Worm (Caenorhabditis elegans) whole organism, late embryonic: ENCODE measurements around the gene T05A8.7.

ENCODE experiments used
- C08G9.2 ChIP-seq: sonication (generic microtip); optimal IDR thresholded peaks from 2 replicates; lab custom pipeline; 2016; ENCODE audit warnings: mild to moderate bottlenecking, missing genetic modification characterization, moderate library complexity, missing compliant biosample characterization
- K02D7.2 ChIP-seq: sonication (generic microtip); optimal IDR thresholded peaks from 2 replicates; lab custom pipeline; 2017; ENCODE audit warnings: mild to moderate bottlenecking, missing genetic modification characterization, missing compliant biosample characterization
- K09A11.1 ChIP-seq: sonication (generic microtip); optimal IDR thresholded peaks from 2 replicates; lab custom pipeline; 2017; ENCODE audit warnings: antibody characterized with exemption, mild to moderate bottlenecking, missing genetic modification characterization, missing compliant biosample characterization; ENCODE audit not compliant: insufficient read depth
- T23F11.4 ChIP-seq: fragments of 200-800 bp; sonication (Bioruptor generic); optimal IDR thresholded peaks from 2 replicates; lab custom pipeline; 2018; ENCODE audit warnings: mild to moderate bottlenecking, missing genetic modification characterization, missing compliant biosample characterization
- Y22D7AL.16 ChIP-seq: sonication (generic microtip); optimal IDR thresholded peaks from 2 replicates; lab custom pipeline; 2016; ENCODE audit warnings: missing genetic modification characterization, missing compliant biosample characterization
- ama-1 ChIP-seq: fragments of 150-350 bp; optimal IDR thresholded peaks from 2 replicates; lab custom pipeline; 2014
- ceh-14 ChIP-seq: sonication (generic microtip); optimal IDR thresholded peaks from 2 replicates; lab custom pipeline; 2016; ENCODE audit warnings: missing genotype, missing genetic modification characterization, missing compliant biosample characterization
- ceh-2 ChIP-seq: sonication (generic microtip); optimal IDR thresholded peaks from 2 replicates; lab custom pipeline; 2016; ENCODE audit warnings: missing genotype, missing genetic modification characterization, missing compliant biosample characterization
- ceh-24 ChIP-seq: sonication (generic microtip); optimal IDR thresholded peaks from 2 replicates; lab custom pipeline; 2016; ENCODE audit warnings: mild to moderate bottlenecking, missing genetic modification characterization, missing compliant biosample characterization
- ceh-30 ChIP-seq: fragments of 150-350 bp; optimal IDR thresholded peaks from 2 replicates; lab custom pipeline; 2014; ENCODE audit warnings: missing biosample characterization, missing genetic modification characterization
- ceh-45 ChIP-seq: fragments of 200-800 bp; sonication (Bioruptor generic); IDR thresholded peaks from 2 replicates; pipeline ENCODE4 v1.3.6; 2022; ENCODE audit warnings: missing genetic modification reagents, missing genetic modification characterization, missing compliant biosample characterization
- ceh-6 ChIP-seq: fragments of 200-800 bp; sonication (Bioruptor generic); optimal IDR thresholded peaks from 2 replicates; lab custom pipeline; 2018; ENCODE audit warnings: mild to moderate bottlenecking, missing genetic modification characterization, missing compliant biosample characterization
- dmd-4 ChIP-seq: sonication (generic microtip); optimal IDR thresholded peaks from 2 replicates; lab custom pipeline; 2016; ENCODE audit warnings: borderline replicate concordance, missing genetic modification characterization, missing compliant biosample characterization
- fkh-6 ChIP-seq: sonication (generic microtip); optimal IDR thresholded peaks from 2 replicates; lab custom pipeline; 2016; ENCODE audit warnings: missing genetic modification characterization, missing compliant biosample characterization
- gmeb-2 ChIP-seq: sonication (generic microtip); optimal IDR thresholded peaks from 2 replicates; lab custom pipeline; 2016; ENCODE audit warnings: missing genetic modification characterization, inconsistent platforms, missing compliant biosample characterization
- hlh-13 ChIP-seq: fragments of 200-800 bp; sonication (Bioruptor generic); optimal IDR thresholded peaks from 2 replicates; lab custom pipeline; 2018; ENCODE audit warnings: mild to moderate bottlenecking, missing genetic modification characterization, missing compliant biosample characterization
- hlh-30 ChIP-seq: sonication (generic microtip); optimal IDR thresholded peaks from 2 replicates; lab custom pipeline; 2017; ENCODE audit warnings: antibody characterized with exemption, missing genetic modification characterization, missing compliant biosample characterization; ENCODE audit not compliant: insufficient read depth
- hlh-6 ChIP-seq: sonication (generic microtip); optimal IDR thresholded peaks from 2 replicates; lab custom pipeline; 2016; ENCODE audit warnings: missing genotype, missing genetic modification characterization, missing compliant biosample characterization
- lim-6 ChIP-seq: sonication (generic microtip); optimal IDR thresholded peaks from 2 replicates; lab custom pipeline; 2016; ENCODE audit warnings: missing genetic modification characterization, missing compliant biosample characterization
- madf-2 ChIP-seq: sonication (generic microtip); optimal IDR thresholded peaks from 2 replicates; lab custom pipeline; 2017; ENCODE audit warnings: missing genetic modification characterization, missing compliant biosample characterization
- mec-3 ChIP-seq: sonication (generic microtip); optimal IDR thresholded peaks from 2 replicates; lab custom pipeline; 2016; ENCODE audit warnings: borderline replicate concordance, missing genetic modification characterization, missing compliant biosample characterization
- pat-9 ChIP-seq: fragments of 200-800 bp; sonication (Bioruptor generic); optimal IDR thresholded peaks from 2 replicates; lab custom pipeline; 2018; ENCODE audit warnings: mild to moderate bottlenecking, missing genetic modification characterization, moderate library complexity, missing compliant biosample characterization
- ref-2 ChIP-seq: sonication (generic microtip); optimal IDR thresholded peaks from 2 replicates; lab custom pipeline; 2016; ENCODE audit warnings: missing genetic modification characterization, missing compliant biosample characterization
- rnt-1 ChIP-seq: sonication (generic microtip); optimal IDR thresholded peaks from 2 replicates; lab custom pipeline; 2016; ENCODE audit warnings: missing genetic modification characterization, missing compliant biosample characterization
- sdc-2 ChIP-seq: sonication (generic microtip); optimal IDR thresholded peaks from 2 replicates; lab custom pipeline; 2016; ENCODE audit warnings: missing genotype, missing genetic modification characterization, missing compliant biosample characterization
- tbx-7 ChIP-seq: sonication (generic microtip); optimal IDR thresholded peaks from 2 replicates; lab custom pipeline; 2016; ENCODE audit warnings: missing genotype, missing genetic modification characterization, missing compliant biosample characterization
- unc-3 ChIP-seq, 2 experiments: fragments of 200-800 bp in 1 of 2; sonication (Bioruptor generic) in 1 of 2; sonication (generic microtip) in 1 of 2; conservative IDR thresholded peaks in 1 of 2; optimal IDR thresholded peaks in 1 of 2; 2 replicates each; pipeline versions ENCODE4 v1.3.6 to Lab custom; 2016 to 2022; ENCODE audit warnings: missing compliant biosample characterization in 2 of 2, missing genetic modification characterization in 2 of 2, missing genetic modification reagents in 1 of 2
- unc-42 ChIP-seq: sonication (generic microtip); optimal IDR thresholded peaks from 2 replicates; lab custom pipeline; 2016; ENCODE audit warnings: missing genotype, missing genetic modification characterization, missing compliant biosample characterization
- unc-55 ChIP-seq: sonication (generic microtip); optimal IDR thresholded peaks from 2 replicates; lab custom pipeline; 2017; ENCODE audit warnings: missing biosample characterization, missing genetic modification reagents, missing genetic modification characterization
- zip-5 ChIP-seq: sonication (generic microtip); optimal IDR thresholded peaks from 2 replicates; lab custom pipeline; 2016; ENCODE audit warnings: missing genetic modification characterization, missing compliant biosample characterization
- ztf-16 ChIP-seq: sonication (generic microtip); optimal IDR thresholded peaks from 2 replicates; lab custom pipeline; 2017; ENCODE audit warnings: missing genetic modification characterization, missing compliant biosample characterization

Gene T05A8.7

ce11 chrII:2717335-2717734 is 24.8 kb downstream of the T05A8.7 start, which contains the start of gene T05A8.3:
Gene T05A8.3, minus strand, starts transcription at chrII:2717435.
- TF ChIP-seq ceh-6 (GFP tag; lab: Kevin White, UChicago) (no peak), ceh-2 (tag; lab: Kevin White, UChicago) (no peak), ztf-16 (no peak), madf-2 (tag; lab: Kevin White, UChicago) (no peak)

ce11 chrII:2710919-2711318 is 31.2 kb downstream of the T05A8.7 start, which contains the start of gene T05A8.2:
Gene T05A8.2, minus strand, starts transcription at chrII:2711019.
- TF ChIP-seq unc-3 (GFP tag; conservative IDR thresholded peaks at IDR 0.05; lab: Robert Waterston, UW) (no peak), unc-3 (tag; optimal IDR thresholded peaks at IDR 0.05; lab: Kevin White, UChicago) (no peak), sdc-2 (no peak), Y22D7AL.16 (tag; lab: Kevin White, UChicago) (no peak), zip-5 (tag; lab: Kevin White, UChicago) (no peak)

ce11 chrII:2709942-2710341 is 32.2 kb downstream of the T05A8.7 start, which contains the start of gene T05A8.1:
Gene T05A8.1, minus strand, starts transcription at chrII:2710042.
- no peak for TF ChIP-seq hlh-13 (GFP tag; lab: Kevin White, UChicago)
- no peak for TF ChIP-seq hlh-6 (tag; lab: Kevin White, UChicago)
- no peak for TF ChIP-seq ceh-14 (tag; lab: Kevin White, UChicago)
- TF ChIP-seq ceh-6 (GFP tag; lab: Kevin White, UChicago): no peak
- no peak for TF ChIP-seq ceh-30 (tag; lab: Kevin White, UChicago)
- TF ChIP-seq ceh-2 (tag; lab: Kevin White, UChicago): no peak
- TF ChIP-seq, all 69 proteins: peak for 0

ce11 chrII:2707872-2708271 is 34.3 kb downstream of the T05A8.7 start, which contains the start of gene Y47G7B.2:
Gene Y47G7B.2, minus strand, starts transcription at chrII:2708014.
- TF ChIP-seq ref-2 (tag; lab: Kevin White, UChicago): no peak
- no peak for TF ChIP-seq rnt-1 (tag; lab: Kevin White, UChicago)
- TF ChIP-seq gmeb-2: no peak
- TF ChIP-seq hlh-30 (tag; lab: Kevin White, UChicago): no peak
- TF ChIP-seq pat-9: no peak
- TF ChIP-seq tbx-7 (tag; lab: Kevin White, UChicago): no peak
- no peak for TF ChIP-seq mec-3 (tag; lab: Kevin White, UChicago)
- TF ChIP-seq ama-1: no peak
- TF ChIP-seq ceh-45: no peak
- no peak for TF ChIP-seq ceh-24 (tag; lab: Kevin White, UChicago)
- TF ChIP-seq zip-5 (tag; lab: Kevin White, UChicago): no peak

- no peak for TF ChIP-seq T23F11.4 (GFP tag; lab: Kevin White, UChicago)
- no peak for TF ChIP-seq C08G9.2 (tag; lab: Kevin White, UChicago)
- TF ChIP-seq lim-6 (tag; lab: Kevin White, UChicago): no peak
- no peak for TF ChIP-seq ama-1
- TF ChIP-seq unc-42: no peak
- TF ChIP-seq unc-55: no peak
- no peak for TF ChIP-seq rnt-1 (tag; lab: Kevin White, UChicago)
- no peak for TF ChIP-seq hlh-13 (GFP tag; lab: Kevin White, UChicago)
- TF ChIP-seq K09A11.1: no peak
- TF ChIP-seq, all 69 proteins: peak for 0
These were observed 37.0 kb downstream of the T05A8.7 start, which contains the start of gene srh-128 for ce11 chrII:2705200-2705599. Gene srh-128, minus strand, starts transcription at chrII:2705300.

ce11 chrII:2702757-2703156 is 39.4 kb downstream of the T05A8.7 start, which contains the start of gene sri-60:
Gene sri-60, minus strand, starts transcription at chrII:2702857.
- TF ChIP-seq tbx-7 (tag; lab: Kevin White, UChicago): no peak
- TF ChIP-seq K02D7.2: no peak
- no peak for TF ChIP-seq fkh-6 (tag; lab: Kevin White, UChicago)
- TF ChIP-seq dmd-4 (tag; lab: Kevin White, UChicago): no peak
- TF ChIP-seq mec-3 (tag; lab: Kevin White, UChicago): no peak
- TF ChIP-seq hlh-6 (tag; lab: Kevin White, UChicago): no peak
- TF ChIP-seq, all 69 proteins: peak for 0
